Worm (Caenorhabditis elegans) whole organism, dauer: ENCODE measurements around the gene pgph-1.
"Not testable (repeated sequence)": the region's sequence is repeated elsewhere in the genome, so short reads cannot be mapped to it uniquely, and the experiment has no call there.

Source experiments
- unc-62 ChIP-seq: sonication (generic microtip); optimal IDR thresholded peaks from 2 replicates; lab custom pipeline; 2017; ENCODE audit warnings: missing biosample characterization, missing genetic modification reagents, missing genetic modification characterization

The pgph-1 gene

DNA sequence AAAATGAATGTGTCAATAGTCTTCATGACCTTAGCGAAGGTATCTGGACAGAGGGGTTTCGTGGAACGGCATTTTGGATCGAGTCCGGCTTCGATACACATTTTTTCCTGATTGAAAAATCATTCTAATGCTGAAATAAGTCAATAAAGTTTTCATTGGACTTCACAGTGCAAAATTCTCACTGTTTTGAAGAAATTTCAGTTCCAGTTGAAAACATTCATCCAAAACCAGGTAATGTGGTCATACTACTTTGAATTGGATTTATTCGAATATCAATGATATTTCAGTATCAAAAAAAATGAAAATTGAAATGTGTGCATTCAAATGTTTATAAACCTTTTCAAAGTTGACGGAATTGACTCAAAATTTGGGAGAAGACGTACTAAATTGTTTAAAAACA lies at the start of gene pgph-1:
Gene pgph-1 (minus strand): TSS at position 101 of the 400 bp plus-strand sequence.
- TF ChIP-seq unc-62 (GFP tag; lab: Kevin White, UChicago), result no peak

DNA sequence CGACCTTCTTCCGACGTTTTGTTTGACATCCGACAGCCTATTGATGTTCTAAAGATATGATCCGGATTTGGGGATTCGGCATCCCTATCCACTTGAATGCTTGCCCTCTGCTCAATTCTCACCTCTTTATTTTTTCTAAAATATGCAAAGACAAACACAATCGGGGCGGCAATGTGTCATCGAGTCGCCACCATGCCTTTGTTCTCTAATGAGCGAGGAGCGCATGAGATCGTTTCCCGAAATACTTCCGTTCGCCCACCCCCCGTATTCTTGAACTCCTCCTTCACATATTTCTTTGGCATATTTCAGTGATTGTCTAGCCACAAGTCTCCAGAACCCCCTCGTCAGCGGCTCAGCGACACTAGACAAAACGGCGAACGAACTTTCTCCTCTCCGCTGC lies 46.0 kb upstream of the pgph-1 start, which contains the start of gene cyn-17:
Gene cyn-17 (plus strand): TSS at position 301 of the 400 bp plus-strand sequence.
- no peak for TF ChIP-seq unc-62 (GFP tag; lab: Kevin White, UChicago)

- no peak for TF ChIP-seq unc-62 (GFP tag; lab: Kevin White, UChicago)
Observed at ce11 chrV:5798132-5798531, 44.8 kb upstream of the pgph-1 start, which contains the start of gene nstp-3. Gene nstp-3 (minus strand): TSS chrV:5798232.

ce11 chrV:5792031-5792430 lies 38.7 kb upstream of the pgph-1 start, which contains the start of gene ZC250.2:
Gene ZC250.2 (plus strand): TSS chrV:5792331.
- no peak for TF ChIP-seq unc-62 (GFP tag; lab: Kevin White, UChicago)

DNA sequence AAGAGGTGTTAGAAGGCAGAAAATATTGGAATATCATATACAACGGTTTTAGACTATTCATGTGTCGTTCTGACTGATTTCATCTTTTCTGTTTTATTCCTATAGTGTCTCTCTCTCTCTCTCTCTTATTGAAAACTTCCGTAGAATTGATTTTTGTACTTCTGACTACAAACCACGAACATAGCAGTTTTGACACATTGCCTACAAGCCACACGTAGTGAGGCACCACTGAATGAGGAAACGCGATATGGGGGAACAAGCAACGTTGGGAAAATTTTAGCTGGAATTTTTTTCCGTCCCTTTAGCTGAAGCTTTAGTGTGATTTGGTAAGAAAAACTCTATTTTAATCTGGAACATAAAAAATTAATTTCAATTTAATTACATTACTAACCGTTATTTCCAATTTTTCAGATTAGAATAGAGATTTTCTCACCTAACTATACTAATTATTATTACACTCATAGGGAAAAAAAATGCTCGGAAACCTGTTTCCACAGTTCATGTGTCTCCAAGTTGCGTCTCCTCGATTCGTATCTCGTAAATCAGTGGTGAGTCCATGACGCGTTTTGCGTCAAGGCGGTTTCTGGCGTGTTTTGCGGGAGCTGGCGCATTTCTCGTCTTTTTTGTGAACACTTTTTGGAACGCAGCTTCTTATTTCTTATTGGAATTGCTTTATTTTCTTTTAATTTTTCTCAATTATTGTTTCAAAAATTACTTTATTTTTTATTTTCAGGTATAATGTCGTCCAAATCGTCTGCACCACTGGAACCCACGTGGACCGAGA lies 37.4 kb upstream of the pgph-1 start, which contains the start of the genes nhr-142 and F44E7.9:
Gene nhr-142 (minus strand): TSS at position 57 of the 784 bp plus-strand sequence.
Gene F44E7.9 (plus strand): TSS at position 734 of the 784 bp plus-strand sequence.
- TF ChIP-seq unc-62 (GFP tag; lab: Kevin White, UChicago), result no peak

DNA sequence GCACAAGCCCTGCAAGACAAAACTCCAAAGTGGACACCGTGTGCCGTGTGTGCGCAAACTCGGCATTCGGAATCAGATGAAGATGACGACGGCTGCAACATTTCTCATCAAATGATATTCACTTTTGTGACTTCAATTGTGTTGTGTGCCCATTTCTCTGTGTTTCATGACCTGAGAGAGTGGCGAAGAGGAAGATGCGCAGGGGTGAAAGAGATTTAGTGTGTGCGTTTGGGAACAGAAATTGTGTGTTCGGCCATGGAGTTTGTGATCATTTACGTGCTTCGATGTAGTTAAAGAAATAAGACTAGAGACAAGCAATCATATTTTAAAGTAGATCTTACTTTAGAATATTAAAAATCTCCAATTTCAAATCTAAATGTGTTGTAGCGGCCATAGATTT lies 35.3 kb upstream of the pgph-1 start:
- TF ChIP-seq unc-62 (GFP tag; lab: Kevin White, UChicago), result no peak

DNA sequence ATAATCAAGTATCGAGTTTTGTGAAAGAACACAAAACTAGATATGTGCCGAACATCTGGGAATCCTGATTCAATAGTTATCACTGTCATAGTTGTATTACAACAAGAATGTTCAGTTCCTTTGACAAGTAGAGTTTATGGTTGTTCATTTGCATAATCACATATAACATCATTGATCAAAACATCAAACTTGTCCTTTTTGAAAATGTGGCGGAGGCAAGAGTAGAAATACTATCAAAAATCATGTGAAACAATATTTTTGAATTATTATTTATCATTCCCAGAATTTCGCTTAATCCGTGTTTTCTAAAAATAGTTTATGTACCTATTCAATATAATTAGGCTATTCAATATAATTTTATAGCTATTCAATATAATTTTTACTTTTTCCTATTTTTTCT lies 32.0 kb upstream of the pgph-1 start, which contains the start of gene F44E7.7:
Gene F44E7.7 (minus strand): TSS at position 101 of the 400 bp plus-strand sequence.
- no peak for TF ChIP-seq unc-62 (GFP tag; lab: Kevin White, UChicago)

DNA sequence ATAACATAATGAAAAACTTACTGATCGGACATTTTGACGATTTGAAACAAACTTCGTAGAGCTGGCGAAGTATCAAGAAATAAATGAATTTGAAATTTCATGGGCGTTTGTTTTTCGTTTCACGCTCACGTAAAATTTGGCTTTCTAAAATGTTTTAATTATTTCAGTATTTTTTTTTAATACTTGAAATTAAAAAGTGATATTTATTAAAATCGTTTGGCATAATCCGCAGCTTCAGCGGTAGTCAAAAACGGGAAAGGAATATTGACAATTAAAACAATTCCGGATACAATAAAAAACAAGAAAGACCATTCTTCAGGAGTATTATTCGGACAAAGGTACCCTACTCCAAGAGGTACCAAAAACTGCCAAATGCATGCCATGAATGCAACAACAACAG lies 29.4 kb upstream of the pgph-1 start, which contains the start of gene fbxa-183:
Gene fbxa-183 (minus strand): TSS at position 101 of the 400 bp plus-strand sequence.
- TF ChIP-seq unc-62 (GFP tag; lab: Kevin White, UChicago), result no peak

- no peak for TF ChIP-seq unc-62 (GFP tag; lab: Kevin White, UChicago)
Observed at ce11 chrV:5780713-5781360, 27.5 kb upstream of the pgph-1 start, which contains the start of gene F44E7.5. Gene F44E7.5 (minus strand): TSS chrV:5780922.

ce11 chrV:5779984-5780383 lies 26.7 kb upstream of the pgph-1 start:
- TF ChIP-seq unc-62 (GFP tag; lab: Kevin White, UChicago), result no peak

- TF ChIP-seq unc-62 (GFP tag; lab: Kevin White, UChicago), result not testable (repeated sequence)
Observed at ce11 chrV:5776941-5777340, 23.6 kb upstream of the pgph-1 start, which contains the start of gene F44E7.4. Gene F44E7.4 (minus strand): TSS chrV:5776953.

ce11 chrV:5774137-5774536 lies 20.8 kb upstream of the pgph-1 start:
- no peak for TF ChIP-seq unc-62 (GFP tag; lab: Kevin White, UChicago)

- no peak for TF ChIP-seq unc-62 (GFP tag; lab: Kevin White, UChicago)
Observed at ce11 chrV:5772503-5772902, 19.2 kb upstream of the pgph-1 start.

DNA sequence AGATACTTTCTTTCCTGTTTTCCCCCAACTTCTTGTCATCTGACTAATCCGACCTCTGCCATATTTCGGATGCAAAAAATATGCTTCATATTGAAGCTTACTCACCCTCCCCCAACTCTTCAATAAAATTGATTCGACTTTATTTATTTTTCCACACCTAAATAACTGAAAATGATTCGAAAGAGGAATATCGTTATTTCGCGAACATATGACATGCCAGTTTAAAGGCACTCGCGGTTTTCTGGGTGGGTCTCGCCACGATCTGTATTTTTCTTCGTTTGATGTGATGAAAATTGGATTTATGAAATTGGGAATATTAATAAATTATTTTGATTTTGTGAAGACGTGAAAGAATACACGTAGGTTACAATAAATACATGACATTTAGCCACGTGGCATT lies 18.3 kb upstream of the pgph-1 start, which contains the start of gene F44E7.3:
Gene F44E7.3 (plus strand): TSS at position 319 of the 400 bp plus-strand sequence.
- no peak for TF ChIP-seq unc-62 (GFP tag; lab: Kevin White, UChicago)

ce11 chrV:5769999-5770398 lies 16.7 kb upstream of the pgph-1 start:
- no peak for TF ChIP-seq unc-62 (GFP tag; lab: Kevin White, UChicago)

ce11 chrV:5769500-5769899 lies 16.2 kb upstream of the pgph-1 start:
- no peak for TF ChIP-seq unc-62 (GFP tag; lab: Kevin White, UChicago)
